Fruit fly (Drosophila melanogaster) Kc167 (cell line): ENCODE measurements around the gene Wdr92.

ENCODE experiments used
- Myc ChIP-seq: fragments of >200 bp; optimal IDR thresholded peaks from 2 replicates; lab custom pipeline; 2017; ENCODE audit warnings: missing external identifiers
- Sin3A ChIP-seq: fragments of >200 bp; optimal IDR thresholded peaks from 2 replicates; lab custom pipeline; 2018; ENCODE audit warnings: missing external identifiers
- h ChIP-seq: fragments of >200 bp; optimal IDR thresholded peaks from 3 replicates; lab custom pipeline; 2018; ENCODE audit warnings: missing external identifiers
- insv ChIP-seq: fragments of >200 bp; optimal IDR thresholded peaks from 3 replicates; lab custom pipeline; 2018; ENCODE audit warnings: missing external identifiers
- psq ChIP-seq: fragments of >200 bp; optimal IDR thresholded peaks from 2 replicates; lab custom pipeline; 2017; ENCODE audit warnings: missing external identifiers
- ttk ChIP-seq: sonication (Bioruptor generic); optimal IDR thresholded peaks from 2 replicates; lab custom pipeline; 2017; ENCODE audit warnings: missing external identifiers

The Wdr92 gene

dm6 chr3L:17903813-17904416, 4.0 kb upstream of the Wdr92 start:
- TF ChIP-seq insv (no peak), h (lab: Kevin White, UChicago) (no peak), Sin3A (lab: Kevin White, UChicago) (no peak), psq (lab: Kevin White, UChicago) (no peak), ttk (lab: Kevin White, UChicago) (no peak), Myc (lab: Kevin White, UChicago) (no peak)

dm6 chr3L:17904593-17904992, 3.4 kb upstream of the Wdr92 start:
- TF ChIP-seq ttk (lab: Kevin White, UChicago), result no peak

dm6 chr3L:17905761-17906160, 2.2 kb upstream of the Wdr92 start:
- TF ChIP-seq h (lab: Kevin White, UChicago) (no peak), Sin3A (lab: Kevin White, UChicago) (no peak), psq (lab: Kevin White, UChicago) (no peak), Myc (lab: Kevin White, UChicago) (no peak), insv (no peak), ttk (lab: Kevin White, UChicago) (no peak)

dm6 chr3L:17912448-17912847, 4.5 kb downstream of the Wdr92 start, which contains the start of gene CG5290:
TSS of gene CG5290 (minus strand) at chr3L:17912565.
- TF ChIP-seq Myc (lab: Kevin White, UChicago) (no peak), Sin3A (lab: Kevin White, UChicago) (no peak), insv (no peak), ttk (lab: Kevin White, UChicago) (no peak), h (lab: Kevin White, UChicago) (no peak), psq (lab: Kevin White, UChicago) (no peak)

- TF ChIP-seq Myc (lab: Kevin White, UChicago) (no peak), h (lab: Kevin White, UChicago) (no peak), psq (lab: Kevin White, UChicago) (no peak), insv (no peak), ttk (lab: Kevin White, UChicago) (no peak), Sin3A (lab: Kevin White, UChicago) (no peak)
These were observed 5.2 kb downstream of the Wdr92 start for dm6 chr3L:17912972-17913763.

dm6 chr3L:17913966-17914540, 6.1 kb downstream of the Wdr92 start:
- TF ChIP-seq insv (no peak), Myc (lab: Kevin White, UChicago) (no peak), psq (lab: Kevin White, UChicago) (no peak), ttk (lab: Kevin White, UChicago) (no peak), Sin3A (lab: Kevin White, UChicago) (no peak), h (lab: Kevin White, UChicago) (no peak)

dm6 chr3L:17915792-17916540, 8.0 kb downstream of the Wdr92 start:
- TF ChIP-seq h (lab: Kevin White, UChicago) (no peak), ttk (lab: Kevin White, UChicago) (no peak), Sin3A (lab: Kevin White, UChicago) (no peak)

- TF ChIP-seq psq (lab: Kevin White, UChicago), result no peak
- no peak for TF ChIP-seq h (lab: Kevin White, UChicago)
- TF ChIP-seq ttk (lab: Kevin White, UChicago), result no peak
- no peak for TF ChIP-seq insv
- TF ChIP-seq Sin3A (lab: Kevin White, UChicago), result no peak
- TF ChIP-seq Myc (lab: Kevin White, UChicago), result no peak
These were observed 9.9 kb downstream of the Wdr92 start for dm6 chr3L:17917687-17918434.

- TF ChIP-seq h (lab: Kevin White, UChicago), result no peak
- no peak for TF ChIP-seq Sin3A (lab: Kevin White, UChicago)
- no peak for TF ChIP-seq insv
- TF ChIP-seq psq (lab: Kevin White, UChicago), result no peak
- TF ChIP-seq ttk (lab: Kevin White, UChicago), result no peak
- no peak for TF ChIP-seq Myc (lab: Kevin White, UChicago)
These were observed 13.5 kb downstream of the Wdr92 start for dm6 chr3L:17921462-17921861.

- TF ChIP-seq psq (lab: Kevin White, UChicago), result no peak
- no peak for TF ChIP-seq Myc (lab: Kevin White, UChicago)
- TF ChIP-seq Sin3A (lab: Kevin White, UChicago), result no peak
These were observed 14.5 kb downstream of the Wdr92 start for dm6 chr3L:17922182-17923102.
